Worm (Caenorhabditis elegans) whole organism, early embryonic: ENCODE measurements around the gene cest-30.

ENCODE experiments used
- ama-1 ChIP-seq: fragments of 150-350 bp; optimal IDR thresholded peaks from 2 replicates; lab custom pipeline; 2014
- ceh-13 ChIP-seq: fragments of 200-800 bp; sonication (Bioruptor generic); optimal IDR thresholded peaks from 2 replicates; lab custom pipeline; 2018; ENCODE audit warnings: mild to moderate bottlenecking, missing genetic modification characterization, missing compliant biosample characterization
- flt-1 ChIP-seq: fragments of 200-800 bp; sonication (Bioruptor generic); IDR thresholded peaks from 2 replicates; pipeline ENCODE4 v1.3.6; 2022; ENCODE audit warnings: missing genetic modification characterization, missing compliant biosample characterization
- hmbx-1 ChIP-seq: sonication (generic microtip); optimal IDR thresholded peaks from 2 replicates; lab custom pipeline; 2016; ENCODE audit warnings: mild to moderate bottlenecking, missing genetic modification characterization, missing compliant biosample characterization
- hmg-4 ChIP-seq: fragments of 200-800 bp; sonication (Bioruptor generic); optimal IDR thresholded peaks from 2 replicates; lab custom pipeline; 2018; ENCODE audit warnings: mild to moderate bottlenecking, missing genetic modification characterization, missing compliant biosample characterization
- scrt-1 ChIP-seq: fragments of 200-800 bp; sonication (Bioruptor generic); IDR thresholded peaks from 2 replicates; pipeline ENCODE4 v1.3.6; 2022; ENCODE audit warnings: missing genetic modification characterization, missing compliant biosample characterization
- sea-1 ChIP-seq: fragments of 200-800 bp; sonication (Bioruptor generic); conservative IDR thresholded peaks from 2 replicates; pipeline ENCODE4 v1.3.6; 2022; ENCODE audit warnings: missing genetic modification characterization, missing compliant biosample characterization
- tra-4 ChIP-seq: sonication (generic microtip); optimal IDR thresholded peaks from 2 replicates; lab custom pipeline; 2017; ENCODE audit warnings: missing genetic modification characterization, missing compliant biosample characterization

DNA sequence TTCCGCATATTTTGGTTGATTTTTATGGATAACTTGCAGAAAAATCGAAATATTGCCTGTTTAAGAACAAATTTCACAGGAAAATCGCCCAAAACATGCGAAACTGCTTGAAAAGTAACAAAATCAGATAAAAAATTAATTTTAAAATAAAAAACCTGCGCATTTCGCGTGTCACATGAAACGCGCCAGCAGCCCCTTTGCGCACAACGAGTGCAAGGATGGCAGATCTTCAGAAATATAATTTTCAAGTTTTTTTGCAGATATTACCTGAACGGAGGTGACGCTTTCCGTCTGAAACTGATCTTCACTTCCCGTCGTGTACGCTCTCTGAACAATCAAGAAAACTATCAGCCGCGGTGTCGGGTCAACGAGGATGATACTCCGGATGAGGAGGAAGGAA lies 12.1 kb upstream of the cest-30 start:
- TF ChIP-seq scrt-1 (GFP tag; lab: Robert Waterston, UW) (no peak), sea-1 (GFP tag; lab: Robert Waterston, UW) (no peak), flt-1 (no peak), tra-4 (no peak), ama-1 (lab: Kevin White, UChicago) (no peak), hmg-4 (GFP tag; lab: Kevin White, UChicago) (no peak), hmbx-1 (no peak), ceh-13 (GFP tag; lab: Kevin White, UChicago) (no peak)
